Worm (Caenorhabditis elegans) whole organism, L1 larva: ENCODE data around the gene fipr-7.

ENCODE experiments used
- C04F5.9 ChIP-seq: sonication (generic microtip); optimal IDR thresholded peaks from 2 replicates; lab custom pipeline; 2016; ENCODE audit warnings: missing genetic modification characterization, missing compliant biosample characterization
- Y116A8C.19 ChIP-seq: sonication (generic microtip); optimal IDR thresholded peaks from 2 replicates; lab custom pipeline; 2016; ENCODE audit warnings: missing compliant biosample characterization, missing genetic modification characterization, borderline replicate concordance
- alr-1 ChIP-seq: fragments of 200-800 bp; sonication (Bioruptor generic); optimal IDR thresholded peaks from 2 replicates; lab custom pipeline; 2018; ENCODE audit warnings: borderline replicate concordance, mild to moderate bottlenecking, missing genetic modification characterization, missing compliant biosample characterization
- blmp-1 ChIP-seq: fragments of 150-350 bp; optimal IDR thresholded peaks from 2 replicates; lab custom pipeline; 2014; ENCODE audit warnings: missing biosample characterization, missing genetic modification characterization
- ceh-82 ChIP-seq, 3 experiments: fragments of 150-350 bp in 1 of 3; sonication (generic microtip) in 2 of 3; optimal IDR thresholded peaks; 2 replicates each; lab custom pipeline; 2014 to 2017; ENCODE audit warnings: missing biosample characterization in 3 of 3, missing genetic modification characterization in 3 of 3
- ceh-88 ChIP-seq: fragments of 200-800 bp; sonication (Bioruptor generic); IDR thresholded peaks from 2 replicates; pipeline ENCODE4 v1.3.6; 2022; ENCODE audit warnings: missing genetic modification characterization, missing compliant biosample characterization
- ceh-90 ChIP-seq: sonication (generic microtip); optimal IDR thresholded peaks from 2 replicates; lab custom pipeline; 2016; ENCODE audit warnings: missing genetic modification characterization, missing compliant biosample characterization
- ces-1 ChIP-seq: fragments of 150-350 bp; optimal IDR thresholded peaks from 2 replicates; lab custom pipeline; 2014; ENCODE audit warnings: missing biosample characterization, missing genetic modification reagents, missing genetic modification characterization
- efl-1 ChIP-seq, 4 experiments: fragments of 150-350 bp; optimal IDR thresholded peaks in 3 of 4; peaks in 1 of 4; 1 replicate in 1 of 4; 2 replicates in 3 of 4; lab custom pipeline; 2014; ENCODE audit warnings: missing biosample characterization in 2 of 4, missing genetic modification characterization in 2 of 4, missing genetic modification reagents in 2 of 4
- efl-3 ChIP-seq: fragments of 200-800 bp; sonication (Bioruptor generic); optimal IDR thresholded peaks from 2 replicates; lab custom pipeline; 2018; ENCODE audit warnings: mild to moderate bottlenecking, missing genetic modification characterization, missing compliant biosample characterization
- egl-27 ChIP-seq, 2 experiments: fragments of 150-350 bp in 1 of 2; sonication (generic microtip); optimal IDR thresholded peaks; 3 replicates each; lab custom pipeline; 2017 to 2018; ENCODE audit warnings: missing biosample characterization in 2 of 2, missing genetic modification characterization in 2 of 2, missing genetic modification reagents in 2 of 2
- elt-2 ChIP-seq: sonication (generic microtip); optimal IDR thresholded peaks from 2 replicates; lab custom pipeline; 2016; ENCODE audit warnings: missing genetic modification characterization, mild to moderate bottlenecking, inconsistent platforms, missing compliant biosample characterization, missing genetic modification reagents
- fkh-10 ChIP-seq: sonication (generic microtip); optimal IDR thresholded peaks from 2 replicates; lab custom pipeline; 2017; ENCODE audit warnings: missing biosample characterization, missing genetic modification reagents, missing genetic modification characterization
- fkh-4 ChIP-seq: sonication (generic microtip); optimal IDR thresholded peaks from 2 replicates; lab custom pipeline; 2016; ENCODE audit warnings: missing compliant biosample characterization, missing genetic modification characterization, borderline replicate concordance
- grh-1 ChIP-seq: fragments of 200-800 bp; sonication (Bioruptor generic); IDR thresholded peaks from 2 replicates; pipeline ENCODE4 v1.3.6; 2022; ENCODE audit warnings: missing genetic modification reagents, missing genetic modification characterization, missing compliant biosample characterization
- hlh-17 ChIP-seq: fragments of 200-800 bp; sonication (Bioruptor generic); optimal IDR thresholded peaks from 2 replicates; lab custom pipeline; 2018; ENCODE audit warnings: missing genetic modification characterization, mild to moderate bottlenecking, missing compliant biosample characterization, moderate library complexity, borderline replicate concordance
- hlh-4 ChIP-seq: sonication (generic microtip); optimal IDR thresholded peaks from 2 replicates; lab custom pipeline; 2016; ENCODE audit warnings: mild to moderate bottlenecking, missing genetic modification characterization, missing compliant biosample characterization
- hpl-2 ChIP-seq: fragments of 150-350 bp; optimal IDR thresholded peaks from 2 replicates; lab custom pipeline; 2014; ENCODE audit warnings: missing biosample characterization, missing genetic modification reagents, missing genetic modification characterization
- irx-1 ChIP-seq: sonication (generic microtip); optimal IDR thresholded peaks from 2 replicates; lab custom pipeline; 2016; ENCODE audit warnings: missing genetic modification characterization, missing compliant biosample characterization
- jun-1 ChIP-seq: fragments of 150-350 bp; optimal IDR thresholded peaks from 2 replicates; lab custom pipeline; 2014; ENCODE audit warnings: missing biosample characterization, missing genetic modification reagents, missing genetic modification characterization
- lin-13 ChIP-seq: fragments of 150-350 bp; optimal IDR thresholded peaks from 2 replicates; lab custom pipeline; 2014; ENCODE audit warnings: missing biosample characterization, missing genetic modification reagents, missing genetic modification characterization
- lin-15B ChIP-seq: fragments of 150-350 bp; sonication (generic microtip); optimal IDR thresholded peaks from 3 replicates; lab custom pipeline; 2014; ENCODE audit warnings: missing biosample characterization, missing genetic modification characterization
- lin-35 ChIP-seq, 2 experiments: fragments of 150-350 bp; optimal IDR thresholded peaks; 2 replicates each; lab custom pipeline; 2014; ENCODE audit warnings: missing biosample characterization in 2 of 2, missing genetic modification characterization in 2 of 2, missing genetic modification reagents in 2 of 2
- lin-39 ChIP-seq: fragments of 150-350 bp; optimal IDR thresholded peaks from 2 replicates; lab custom pipeline; 2014; ENCODE audit warnings: missing biosample characterization, missing genetic modification reagents, missing genetic modification characterization
- lsy-2 ChIP-seq, 2 experiments: fragments of 150-350 bp; optimal IDR thresholded peaks; 2 replicates each; lab custom pipeline; 2014; ENCODE audit warnings: missing biosample characterization in 2 of 2, missing genetic modification characterization in 2 of 2
- mdl-1 ChIP-seq, 2 experiments: fragments of 150-350 bp; optimal IDR thresholded peaks; 2 replicates each; lab custom pipeline; 2014 to 2017; ENCODE audit warnings: missing biosample characterization in 2 of 2, missing genetic modification characterization in 2 of 2, inconsistent platforms in 1 of 2
- mef-2 ChIP-seq: fragments of 150-350 bp; optimal IDR thresholded peaks from 2 replicates; lab custom pipeline; 2014; ENCODE audit warnings: missing biosample characterization, missing genetic modification characterization
- mep-1 ChIP-seq: fragments of 150-350 bp; optimal IDR thresholded peaks from 2 replicates; lab custom pipeline; 2014; ENCODE audit warnings: missing biosample characterization, missing genetic modification characterization
- nhr-19 ChIP-seq: fragments of 200-800 bp; sonication (Bioruptor generic); conservative IDR thresholded peaks from 2 replicates; pipeline ENCODE4 v1.3.6; 2022; ENCODE audit warnings: missing genetic modification characterization, missing compliant biosample characterization
- nhr-237 ChIP-seq: fragments of 150-350 bp; optimal IDR thresholded peaks from 2 replicates; lab custom pipeline; 2014; ENCODE audit warnings: missing biosample characterization, missing genetic modification characterization
- nhr-28 ChIP-seq: fragments of 150-350 bp; optimal IDR thresholded peaks from 2 replicates; lab custom pipeline; 2014; ENCODE audit warnings: missing biosample characterization, missing genetic modification characterization
- nhr-47 ChIP-seq: sonication (generic microtip); optimal IDR thresholded peaks from 2 replicates; lab custom pipeline; 2016; ENCODE audit warnings: mild to moderate bottlenecking, missing genetic modification characterization, moderate library complexity, missing compliant biosample characterization
- nhr-71 ChIP-seq: sonication (generic microtip); optimal IDR thresholded peaks from 2 replicates; lab custom pipeline; 2016; ENCODE audit warnings: mild to moderate bottlenecking, missing genetic modification characterization, moderate library complexity, missing compliant biosample characterization
- nhr-77 ChIP-seq: fragments of 150-350 bp; optimal IDR thresholded peaks from 2 replicates; lab custom pipeline; 2014; ENCODE audit warnings: missing biosample characterization, missing genetic modification characterization
- nhr-90 ChIP-seq: sonication (generic microtip); optimal IDR thresholded peaks from 2 replicates; lab custom pipeline; 2016; ENCODE audit warnings: mild to moderate bottlenecking, missing genetic modification characterization, missing compliant biosample characterization; ENCODE audit not compliant: poor library complexity
- pax-3 ChIP-seq: fragments of 200-800 bp; sonication (Bioruptor generic); optimal IDR thresholded peaks from 2 replicates; lab custom pipeline; 2018; ENCODE audit warnings: mild to moderate bottlenecking, missing genetic modification characterization, moderate library complexity, missing compliant biosample characterization
- pqm-1 ChIP-seq: sonication (generic microtip); optimal IDR thresholded peaks from 3 replicates; lab custom pipeline; 2017; ENCODE audit warnings: missing biosample characterization, missing genetic modification characterization
- rnt-1 ChIP-seq: sonication (generic microtip); optimal IDR thresholded peaks from 2 replicates; lab custom pipeline; 2016; ENCODE audit warnings: mild to moderate bottlenecking, missing genetic modification characterization, moderate library complexity, missing compliant biosample characterization
- snpc-4 ChIP-seq: fragments of 150-350 bp; optimal IDR thresholded peaks from 2 replicates; lab custom pipeline; 2014; ENCODE audit warnings: missing biosample characterization, missing genetic modification characterization
- sox-4 ChIP-seq: sonication (generic microtip); optimal IDR thresholded peaks from 2 replicates; lab custom pipeline; 2016; ENCODE audit warnings: missing genetic modification characterization, missing compliant biosample characterization
- unc-130 ChIP-seq: fragments of 150-350 bp; optimal IDR thresholded peaks from 2 replicates; lab custom pipeline; 2017; ENCODE audit warnings: missing biosample characterization, missing genetic modification characterization, inconsistent platforms
- unc-30 ChIP-seq: sonication (generic microtip); optimal IDR thresholded peaks from 2 replicates; lab custom pipeline; 2017; ENCODE audit warnings: missing biosample characterization, missing genetic modification characterization
- unc-62 ChIP-seq: fragments of 150-350 bp; optimal IDR thresholded peaks from 2 replicates; lab custom pipeline; 2014; ENCODE audit warnings: missing biosample characterization, missing genetic modification reagents, missing genetic modification characterization
- unc-86 ChIP-seq: sonication (generic microtip); optimal IDR thresholded peaks from 2 replicates; lab custom pipeline; 2016; ENCODE audit warnings: missing genetic modification characterization, missing compliant biosample characterization
- unc-98 ChIP-seq: fragments of 200-800 bp; sonication (Bioruptor generic); IDR thresholded peaks from 2 replicates; pipeline ENCODE4 v1.3.6; 2022; ENCODE audit warnings: missing genetic modification characterization, missing compliant biosample characterization
- xbp-1 ChIP-seq: sonication (generic microtip); optimal IDR thresholded peaks from 2 replicates; lab custom pipeline; 2016; ENCODE audit warnings: missing genetic modification characterization, missing compliant biosample characterization
- zag-1 ChIP-seq: fragments of 150-350 bp; optimal IDR thresholded peaks from 2 replicates; lab custom pipeline; 2014; ENCODE audit warnings: missing biosample characterization, missing genetic modification characterization
- zip-4 ChIP-seq: fragments of 200-800 bp; sonication (Bioruptor generic); optimal IDR thresholded peaks from 2 replicates; lab custom pipeline; 2018; ENCODE audit warnings: mild to moderate bottlenecking, missing genetic modification characterization, moderate library complexity, missing compliant biosample characterization

fipr-7 gene

DNA sequence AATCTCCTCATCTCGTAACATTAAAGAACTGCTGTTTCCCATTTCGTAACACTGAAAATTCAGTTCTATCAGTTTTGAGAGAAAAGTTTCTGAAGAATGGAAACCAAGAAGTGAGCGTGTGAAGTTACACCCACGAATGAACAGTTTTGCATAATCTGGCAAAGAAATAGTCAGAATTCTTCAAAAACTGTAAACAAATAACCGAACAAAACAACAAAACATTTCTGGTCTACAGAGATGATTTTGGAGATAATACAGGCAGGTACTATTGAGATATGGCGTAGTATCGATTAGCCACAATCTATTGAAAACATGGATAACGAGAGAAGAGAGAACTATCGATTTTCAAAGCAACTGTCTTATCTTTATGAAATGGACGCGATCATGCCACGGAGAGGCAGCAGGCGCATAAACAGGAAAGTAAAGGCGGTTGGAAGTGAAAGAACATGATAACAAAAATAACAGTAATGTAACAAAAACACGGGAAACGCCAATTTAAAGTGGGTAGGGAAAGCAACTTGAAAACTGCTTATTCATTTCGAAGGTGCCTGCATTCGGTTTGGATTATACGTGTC, 26.1 kb upstream of the fipr-7 start, which contains the start of gene chpf-1 (continued):
- TF ChIP-seq mdl-1 (tag; optimal IDR thresholded peaks at IDR 0.05; lab: Kevin White, UChicago) (peak in 1 of 2 experiments; percentile 0), xbp-1 (tag; lab: Kevin White, UChicago) (no peak), jun-1 (tag; lab: Kevin White, UChicago) (no peak), lin-35 (GFP tag; optimal IDR thresholded peaks at IDR 0.05; lab: Kevin White, UChicago) (peak in 1 of 2 experiments; percentile 58), unc-30 (tag; lab: Kevin White, UChicago) (no peak), lin-13 (GFP tag; lab: Kevin White, UChicago) (no peak), hlh-17 (GFP tag; lab: Kevin White, UChicago) (no peak), nhr-19 (GFP tag; lab: Robert Waterston, UW) (no peak), pax-3 (tag; lab: Kevin White, UChicago) (no peak), unc-86 (no peak), nhr-71 (tag; lab: Kevin White, UChicago) (peak; percentile 31), fkh-4 (tag; lab: Kevin White, UChicago) (no peak), nhr-28 (tag; lab: Kevin White, UChicago) (no peak), grh-1 (GFP tag; lab: Robert Waterston, UW) (no peak), C04F5.9 (tag; lab: Kevin White, UChicago) (no peak), ceh-88 (GFP tag; lab: Robert Waterston, UW) (no peak), sox-4 (tag; lab: Kevin White, UChicago) (no peak), nhr-237 (tag; lab: Kevin White, UChicago) (no peak), lin-39 (no peak), mep-1 (tag; lab: Kevin White, UChicago) (peak; percentile 20), unc-62 (no peak), Y116A8C.19 (tag; lab: Kevin White, UChicago) (no peak), ces-1 (GFP tag; lab: Kevin White, UChicago) (no peak), nhr-77 (tag; lab: Kevin White, UChicago) (no peak), nhr-47 (no peak), lsy-2 (tag; optimal IDR thresholded peaks at IDR 0.05; lab: Kevin White, UChicago) (no peak), efl-3 (no peak), mef-2 (tag; lab: Kevin White, UChicago) (no peak), zip-4 (GFP tag; lab: Kevin White, UChicago) (no peak), snpc-4 (tag; lab: Kevin White, UChicago) (no peak), egl-27 (tag; optimal IDR thresholded peaks at IDR 0.05; lab: Kevin White, UChicago) (no peak), ceh-90 (tag; lab: Kevin White, UChicago) (no peak), pqm-1 (tag; lab: Kevin White, UChicago) (no peak), efl-1 (optimal IDR thresholded peaks at IDR 0.05; lab: Kevin White, UChicago) (no peak), efl-1 (GFP tag; optimal IDR thresholded peaks at IDR 0.05 in 1 of 2; lab: Kevin White, UChicago) (no peak), ceh-82 (tag; optimal IDR thresholded peaks at IDR 0.05; lab: Kevin White, UChicago) (no peak), zag-1 (tag; lab: Kevin White, UChicago) (no peak)

DNA sequence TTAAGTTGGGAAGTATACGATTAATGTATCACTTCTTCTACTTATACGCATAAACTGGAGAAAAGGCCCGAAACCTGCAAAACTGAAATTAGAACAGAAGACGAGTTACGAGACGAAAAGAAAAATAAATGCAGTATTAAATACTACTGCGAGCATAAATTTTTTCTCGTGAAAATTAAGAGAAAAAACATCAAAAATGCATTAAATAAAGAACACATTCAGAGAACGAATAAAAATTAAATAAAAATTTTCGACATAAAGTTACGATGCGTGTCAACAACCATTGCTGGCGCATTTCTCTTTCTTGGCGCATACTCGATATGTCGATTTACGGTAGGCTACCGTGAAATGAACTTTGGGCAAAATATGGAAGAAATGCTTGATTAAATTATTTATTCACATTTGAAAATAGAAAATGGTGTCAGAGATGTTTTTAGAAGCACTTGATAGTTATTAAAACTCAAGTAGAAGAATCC, 24.7 kb upstream of the fipr-7 start, which contains the start of the genes ZK856.19 and ZK856.11:
Gene ZK856.19, minus strand, starts transcription at position 51 of the 476 bp plus-strand sequence.
Gene ZK856.11, minus strand, starts transcription at position 76 of the 476 bp plus-strand sequence.
- TF ChIP-seq jun-1 (tag; lab: Kevin White, UChicago) = no peak
- TF ChIP-seq unc-130 (tag; lab: Kevin White, UChicago) = peak; percentile 60
- TF ChIP-seq blmp-1 (tag; lab: Kevin White, UChicago) = peak; percentile 76
- TF ChIP-seq zip-4 (GFP tag; lab: Kevin White, UChicago) = peak; percentile 4
- TF ChIP-seq mdl-1 (tag; optimal IDR thresholded peaks at IDR 0.05; lab: Kevin White, UChicago) = no peak
- no peak for TF ChIP-seq alr-1 (tag; lab: Kevin White, UChicago)
- no peak for TF ChIP-seq Y116A8C.19 (tag; lab: Kevin White, UChicago)
- peak; percentile 78 for TF ChIP-seq nhr-90
- TF ChIP-seq hpl-2 (GFP tag; lab: Kevin White, UChicago) = no peak
- TF ChIP-seq pax-3 (tag; lab: Kevin White, UChicago) = no peak
- peak; percentile 79 to 88 for TF ChIP-seq lsy-2 (tag; optimal IDR thresholded peaks at IDR 0.05; lab: Kevin White, UChicago)
- TF ChIP-seq egl-27 (tag; optimal IDR thresholded peaks at IDR 0.05; lab: Kevin White, UChicago) = no peak
- TF ChIP-seq hlh-4 (tag; lab: Kevin White, UChicago) = no peak
- no peak for TF ChIP-seq fkh-10 (GFP tag; lab: Kevin White, UChicago)
- peak; percentile 31 for TF ChIP-seq elt-2 (tag; lab: Kevin White, UChicago)
- TF ChIP-seq efl-3 = no peak
- no peak for TF ChIP-seq nhr-237 (tag; lab: Kevin White, UChicago)
- peak; percentile 85 for TF ChIP-seq nhr-71 (tag; lab: Kevin White, UChicago)
- peak; percentile 55; the same call in 1 of the 2 replicates for TF ChIP-seq grh-1 (GFP tag; lab: Robert Waterston, UW)
- no peak for TF ChIP-seq unc-98 (GFP tag; lab: Robert Waterston, UW)
- TF ChIP-seq pqm-1 (tag; lab: Kevin White, UChicago) = no peak
- TF ChIP-seq lin-15B (tag; lab: Kevin White, UChicago) = peak; percentile 78
- TF ChIP-seq irx-1 (tag; lab: Kevin White, UChicago) = peak; percentile 40
- TF ChIP-seq lin-13 (GFP tag; lab: Kevin White, UChicago) = peak; percentile 1
- TF ChIP-seq rnt-1 (tag; lab: Kevin White, UChicago) = peak; percentile 70
